Fruit fly (Drosophila melanogaster): ENCODE data around the gene ntc.

Gene ntc

dm6 chr3L:3809943-3810342, 3.7 kb upstream of the ntc start, which contains the start of gene CG32262 (continued):
- TF ChIP-seq yki (optimal IDR thresholded peaks at IDR 0.05) (no peak), CG7963 (GFP tag; IDR thresholded peaks at IDR 0.05; ENCODE audit: partially characterized antibody) (peak; percentile 66; the same call in 2 of the 3 replicates), sug (tag; optimal IDR thresholded peaks at IDR 0.05) (peak; percentile 23), pita (GFP tag; optimal IDR thresholded peaks at IDR 0.05) (no peak), ac (GFP tag; optimal IDR thresholded peaks at IDR 0.05) (no peak), CG8944 (GFP tag; optimal IDR thresholded peaks at IDR 0.05) (no peak), CG10654 (GFP tag; optimal IDR thresholded peaks at IDR 0.05) (no peak), bcd (GFP tag; optimal IDR thresholded peaks at IDR 0.05) (no peak), CG6654 (GFP tag; optimal IDR thresholded peaks at IDR 0.05) (no peak), CG8281 (tag; optimal IDR thresholded peaks at IDR 0.05) (no peak), CG2202 (tag; optimal IDR thresholded peaks at IDR 0.05) (no peak), CG17328 (GFP tag; IDR thresholded peaks at IDR 0.05) (no peak), CG31388 (GFP tag; optimal IDR thresholded peaks at IDR 0.05) (no peak), CG12236 (GFP tag; optimal IDR thresholded peaks at IDR 0.05) (no peak), stwl (tag; optimal IDR thresholded peaks at IDR 0.05) (peak; percentile 85), nerfin-2 (GFP tag; IDR thresholded peaks at IDR 0.05; ENCODE audit: partially characterized antibody) (peak; percentile 55; the same call in 1 of the 2 replicates), CG10274 (GFP tag; optimal IDR thresholded peaks at IDR 0.05) (no peak), zen2 (GFP tag; IDR thresholded peaks at IDR 0.05; ENCODE audit: partially characterized antibody) (peak; percentile 44; the same call in 2 of the 3 replicates), CG34422 (GFP tag; IDR thresholded peaks at IDR 0.05) (peak; percentile 52; the same call in 1 of the 3 replicates), sna (GFP tag; IDR thresholded peaks at IDR 0.05; ENCODE audit: partially characterized antibody) (peak; percentile 71), CG32772 (GFP tag; IDR thresholded peaks at IDR 0.05) (no peak), Doc2 (GFP tag; IDR thresholded peaks at IDR 0.05) (no peak), dati (GFP tag; IDR thresholded peaks at IDR 0.05) (no peak), twi (tag; optimal IDR thresholded peaks at IDR 0.05) (no peak), org-1 (GFP tag; optimal IDR thresholded peaks at IDR 0.05) (no peak), CG7786 (GFP tag; optimal IDR thresholded peaks at IDR 0.05) (no peak), CrebB (tag; optimal IDR thresholded peaks at IDR 0.05) (peak; percentile 1), crol (GFP tag; IDR thresholded peaks at IDR 0.05) (peak; percentile 91), BEAF-32 (GFP tag; optimal IDR thresholded peaks at IDR 0.05) (peak; percentile 59), CG13775 (GFP tag; optimal IDR thresholded peaks at IDR 0.05) (no peak), Dref (GFP tag; IDR thresholded peaks at IDR 0.05) (peak; percentile 84), Ets97D (GFP tag; optimal IDR thresholded peaks at IDR 0.05) (peak; percentile 34), pzg (GFP tag; optimal IDR thresholded peaks at IDR 0.05) (peak; percentile 67), Sox102F (GFP tag; optimal IDR thresholded peaks at IDR 0.05) (no peak), crp (GFP tag; optimal IDR thresholded peaks at IDR 0.05) (peak in 1 of 2 experiments; percentile 91), maf-S (GFP tag; optimal IDR thresholded peaks at IDR 0.05) (no peak), CG7928 (GFP tag; optimal IDR thresholded peaks at IDR 0.05) (no peak), Eip74EF (GFP tag; optimal IDR thresholded peaks at IDR 0.05) (peak in 1 of 2 experiments; percentile 30), CG8359 (GFP tag; optimal IDR thresholded peaks at IDR 0.05; ENCODE audit: borderline replicate concordance) (no peak), Fer1 (GFP tag; optimal IDR thresholded peaks at IDR 0.05) (peak; percentile 19), kah (GFP tag; optimal IDR thresholded peaks at IDR 0.05) (no peak), salm (tag; optimal IDR thresholded peaks at IDR 0.05) (no peak), gcm (GFP tag; optimal IDR thresholded peaks at IDR 0.05) (no peak), Ssrp (tag; optimal IDR thresholded peaks at IDR 0.05) (no peak), Sin3A (optimal IDR thresholded peaks at IDR 0.05) (peak; percentile 3), Med (GFP tag) (peak; percentile 63), CG4328 (GFP tag; optimal IDR thresholded peaks at IDR 0.05) (no peak), HmgD (GFP tag; optimal IDR thresholded peaks at IDR 0.05) (no peak), CG14667 (GFP tag; IDR thresholded peaks at IDR 0.05) (no peak), Sry-δ (GFP tag; optimal IDR thresholded peaks at IDR 0.05) (peak; percentile 82), CG6791 (GFP tag; IDR thresholded peaks at IDR 0.05; ENCODE audit: partially characterized antibody) (peak; percentile 72)
